Worm (Caenorhabditis elegans) whole organism, late embryonic: ENCODE measurements around the gene str-180.

Source experiments
- K09A11.1 ChIP-seq: sonication (generic microtip); optimal IDR thresholded peaks from 2 replicates; lab custom pipeline; 2017; ENCODE audit warnings: antibody characterized with exemption, mild to moderate bottlenecking, missing genetic modification characterization, missing compliant biosample characterization; ENCODE audit not compliant: insufficient read depth
- ahr-1 ChIP-seq: sonication (generic microtip); optimal IDR thresholded peaks from 2 replicates; lab custom pipeline; 2016; ENCODE audit warnings: missing genetic modification characterization, missing compliant biosample characterization
- ceh-24 ChIP-seq: sonication (generic microtip); optimal IDR thresholded peaks from 2 replicates; lab custom pipeline; 2016; ENCODE audit warnings: mild to moderate bottlenecking, missing genetic modification characterization, missing compliant biosample characterization
- ceh-45 ChIP-seq: fragments of 200-800 bp; sonication (Bioruptor generic); IDR thresholded peaks from 2 replicates; pipeline ENCODE4 v1.3.6; 2022; ENCODE audit warnings: missing genetic modification reagents, missing genetic modification characterization, missing compliant biosample characterization
- ceh-6 ChIP-seq: fragments of 200-800 bp; sonication (Bioruptor generic); optimal IDR thresholded peaks from 2 replicates; lab custom pipeline; 2018; ENCODE audit warnings: mild to moderate bottlenecking, missing genetic modification characterization, missing compliant biosample characterization
- ceh-9 ChIP-seq: sonication (generic microtip); optimal IDR thresholded peaks from 2 replicates; lab custom pipeline; 2016; ENCODE audit warnings: mild to moderate bottlenecking, missing genetic modification characterization, inconsistent platforms, missing compliant biosample characterization
- dve-1 ChIP-seq: sonication (generic microtip); optimal IDR thresholded peaks from 2 replicates; lab custom pipeline; 2017; ENCODE audit warnings: antibody characterized with exemption, mild to moderate bottlenecking, missing genetic modification characterization, missing compliant biosample characterization
- nhr-11 ChIP-seq: fragments of 150-350 bp; optimal IDR thresholded peaks from 2 replicates; lab custom pipeline; 2014; ENCODE audit warnings: missing biosample characterization, missing genetic modification characterization
- odd-2 ChIP-seq: sonication (generic microtip); optimal IDR thresholded peaks from 2 replicates; lab custom pipeline; 2017; ENCODE audit warnings: antibody characterized with exemption, mild to moderate bottlenecking, missing genetic modification characterization, missing compliant biosample characterization
- pqm-1 ChIP-seq: sonication (generic microtip); optimal IDR thresholded peaks from 2 replicates; lab custom pipeline; 2016; ENCODE audit warnings: missing genetic modification characterization, missing compliant biosample characterization
- ref-2 ChIP-seq: sonication (generic microtip); optimal IDR thresholded peaks from 2 replicates; lab custom pipeline; 2016; ENCODE audit warnings: missing genetic modification characterization, missing compliant biosample characterization
- sox-4 ChIP-seq: sonication (generic microtip); optimal IDR thresholded peaks from 2 replicates; lab custom pipeline; 2017; ENCODE audit warnings: mild to moderate bottlenecking, missing genetic modification characterization, inconsistent platforms, missing compliant biosample characterization
- unc-86 ChIP-seq: sonication (generic microtip); optimal IDR thresholded peaks from 2 replicates; lab custom pipeline; 2016; ENCODE audit warnings: missing genetic modification characterization, missing compliant biosample characterization

ce11 chrV:6645810-6646209 lies 22.8 kb downstream of the str-180 start:
- TF ChIP-seq ceh-45 (GFP tag; lab: Robert Waterston, UW) (no peak), nhr-11 (no peak), ahr-1 (tag; lab: Kevin White, UChicago) (no peak), K09A11.1 (tag; lab: Kevin White, UChicago) (no peak), dve-1 (no peak), ceh-9 (tag; lab: Kevin White, UChicago) (no peak), sox-4 (no peak), ceh-6 (GFP tag; lab: Kevin White, UChicago) (no peak), ref-2 (tag; lab: Kevin White, UChicago) (no peak), unc-86 (tag; lab: Kevin White, UChicago) (no peak), pqm-1 (tag; lab: Kevin White, UChicago) (no peak), odd-2 (tag; lab: Kevin White, UChicago) (no peak), ceh-24 (tag; lab: Kevin White, UChicago) (no peak)
